Fruit fly (Drosophila melanogaster) whole organism, pupa: ENCODE measurements around the gene CG7685.
A peak's percentile ranks its signal among the peaks of the same experiment; 100 is the strongest.

Source experiments
- CG10348 ChIP-seq: fragments of 200-800 bp; sonication (Bioruptor generic); IDR thresholded peaks from 2 replicates; pipeline ENCODE4 v1.3.6; 2022; ENCODE audit warnings: missing biosample characterization, missing genetic modification characterization
- CG12605 ChIP-seq: fragments of 200-800 bp; sonication (Bioruptor generic); IDR thresholded peaks from 2 replicates; pipeline ENCODE4 v1.3.6; 2022; ENCODE audit warnings: missing biosample characterization, missing genetic modification characterization
- CG13204 ChIP-seq: fragments of 200-800 bp; sonication (Bioruptor generic); optimal IDR thresholded peaks from 2 replicates; lab custom pipeline; 2018; ENCODE audit warnings: missing biosample characterization, mild to moderate bottlenecking, missing genetic modification characterization, moderate library complexity
- CG14655 ChIP-seq: fragments of 200-800 bp; sonication (Bioruptor generic); optimal IDR thresholded peaks from 3 replicates; lab custom pipeline; 2017; ENCODE audit warnings: mild to moderate bottlenecking, missing biosample characterization, missing genetic modification reagents, missing genetic modification characterization
- CG15710 ChIP-seq: fragments of 200-800 bp; sonication (Bioruptor generic); optimal IDR thresholded peaks from 2 replicates; lab custom pipeline; 2018; ENCODE audit warnings: missing biosample characterization, mild to moderate bottlenecking, missing genetic modification characterization, moderate library complexity
- CG17806 ChIP-seq: fragments of 200-800 bp; sonication (Bioruptor generic); optimal IDR thresholded peaks from 2 replicates; lab custom pipeline; 2018; ENCODE audit warnings: missing biosample characterization, mild to moderate bottlenecking, missing genetic modification characterization, moderate library complexity
- CG32121 ChIP-seq: fragments of 200-800 bp; sonication (Bioruptor generic); IDR thresholded peaks from 2 replicates; pipeline ENCODE4 v1.3.6; 2022; ENCODE audit warnings: missing biosample characterization, missing genetic modification characterization
- CG34367 ChIP-seq: fragments of 200-800 bp; sonication (Bioruptor generic); optimal IDR thresholded peaks from 2 replicates; lab custom pipeline; 2018; ENCODE audit warnings: missing biosample characterization, mild to moderate bottlenecking, missing genetic modification characterization
- CG4496 ChIP-seq: fragments of 200-800 bp; sonication (Bioruptor generic); IDR thresholded peaks from 3 replicates; pipeline ENCODE4 v1.3.6; 2022; ENCODE audit warnings: missing biosample characterization, missing genetic modification characterization
- CG8159 ChIP-seq: fragments of 200-800 bp; sonication (Bioruptor generic); optimal IDR thresholded peaks from 3 replicates; lab custom pipeline; 2018; ENCODE audit warnings: missing biosample characterization, mild to moderate bottlenecking, missing genetic modification characterization, moderate library complexity
- CG8301 ChIP-seq: fragments of 200-800 bp; sonication (Bioruptor generic); optimal IDR thresholded peaks from 2 replicates; lab custom pipeline; 2018; ENCODE audit warnings: missing biosample characterization, mild to moderate bottlenecking, missing genetic modification characterization
- CG9948 ChIP-seq: fragments of 200-800 bp; sonication (Bioruptor generic); optimal IDR thresholded peaks from 2 replicates; lab custom pipeline; 2018; ENCODE audit warnings: missing biosample characterization, mild to moderate bottlenecking, missing genetic modification characterization, moderate library complexity
- D1 ChIP-seq: fragments of 200-800 bp; sonication (Bioruptor generic); optimal IDR thresholded peaks from 2 replicates; lab custom pipeline; 2018; ENCODE audit warnings: missing biosample characterization, mild to moderate bottlenecking, missing genetic modification characterization, moderate library complexity
- EcR ChIP-seq: fragments of 200-800 bp; sonication (Bioruptor generic); optimal IDR thresholded peaks from 3 replicates; lab custom pipeline; 2019; ENCODE audit warnings: missing biosample characterization, missing genetic modification characterization, mild to moderate bottlenecking, moderate library complexity, missing genetic modification reagents
- Ets98B ChIP-seq: fragments of 200-800 bp; sonication (Bioruptor generic); IDR thresholded peaks from 2 replicates; pipeline ENCODE4 v1.3.6; 2022; ENCODE audit warnings: missing biosample characterization, missing genetic modification characterization
- Pif1A ChIP-seq: fragments of 200-800 bp; sonication (Bioruptor generic); optimal IDR thresholded peaks from 3 replicates; lab custom pipeline; 2016; ENCODE audit warnings: missing biosample characterization, missing genetic modification characterization
- Pif1B ChIP-seq: fragments of 200-800 bp; sonication (Bioruptor generic); optimal IDR thresholded peaks from 3 replicates; lab custom pipeline; 2016; ENCODE audit warnings: missing biosample characterization, missing genetic modification characterization
- Snoo ChIP-seq: fragments of 200-800 bp; sonication (Bioruptor generic); optimal IDR thresholded peaks from 3 replicates; lab custom pipeline; 2017; ENCODE audit warnings: missing biosample characterization, mild to moderate bottlenecking, missing genetic modification characterization, inconsistent platforms
- fd96Ca ChIP-seq: fragments of 200-800 bp; sonication (Bioruptor generic); IDR thresholded peaks from 3 replicates; pipeline ENCODE4 v1.3.6; 2022; ENCODE audit warnings: missing biosample characterization, missing genetic modification characterization
- gl ChIP-seq: fragments of 200-800 bp; sonication (Bioruptor generic); optimal IDR thresholded peaks from 2 replicates; lab custom pipeline; 2018; ENCODE audit warnings: missing biosample characterization, mild to moderate bottlenecking, missing genetic modification characterization
- rn ChIP-seq: fragments of 200-800 bp; sonication (Bioruptor generic); IDR thresholded peaks from 2 replicates; pipeline ENCODE4 v1.3.6; 2022; ENCODE audit warnings: missing biosample characterization, missing genetic modification characterization

Gene CG7685

dm6 chr3R:18366644-18366985, 38.1 kb upstream of the CG7685 start:
- TF ChIP-seq fd96Ca (GFP tag; lab: Robert Waterston, UW) (0 out of 3 replicates have a peak, but pooled peaks have one; percentile 1), EcR (GFP tag; lab: Kevin White, UChicago) (no peak)

dm6 chr3R:18368595-18368994, 36.1 kb upstream of the CG7685 start:
- TF ChIP-seq CG12605 (GFP tag; lab: Robert Waterston, UW) (no peak), CG13204 (no peak), Ets98B (GFP tag; lab: Robert Waterston, UW) (no peak), EcR (GFP tag; lab: Kevin White, UChicago) (no peak), CG32121 (no peak), gl (tag; lab: Kevin White, UChicago) (no peak), CG34367 (no peak), fd96Ca (GFP tag; lab: Robert Waterston, UW) (no peak), CG9948 (tag; lab: Kevin White, UChicago) (no peak), CG17806 (tag; lab: Kevin White, UChicago) (no peak), CG8159 (no peak), Snoo (tag; lab: Kevin White, UChicago) (no peak), CG4496 (GFP tag; lab: Robert Waterston, UW) (no peak), Pif1A (no peak), CG15710 (tag; lab: Kevin White, UChicago) (no peak), CG14655 (GFP tag; lab: Kevin White, UChicago) (no peak), CG8301 (tag; lab: Kevin White, UChicago) (no peak), rn (GFP tag; lab: Robert Waterston, UW) (no peak), CG10348 (GFP tag; lab: Robert Waterston, UW) (no peak)

dm6 chr3R:18371346-18371745, 33.4 kb upstream of the CG7685 start:
- peak; percentile 62; the same call in 2 of the 3 replicates for TF ChIP-seq CG4496 (GFP tag; lab: Robert Waterston, UW)
- TF ChIP-seq fd96Ca (GFP tag; lab: Robert Waterston, UW), result peak; percentile 64; the same call in 2 of the 3 replicates
- peak; percentile 68 for TF ChIP-seq gl (tag; lab: Kevin White, UChicago)
- TF ChIP-seq CG15710 (tag; lab: Kevin White, UChicago), result no peak
- no peak for TF ChIP-seq CG17806 (tag; lab: Kevin White, UChicago)
- peak; percentile 36 for TF ChIP-seq Pif1A
- TF ChIP-seq Ets98B (GFP tag; lab: Robert Waterston, UW), result peak; percentile 49
- TF ChIP-seq Pif1B, result no peak
- TF ChIP-seq CG34367, result peak; percentile 5
- TF ChIP-seq CG9948 (tag; lab: Kevin White, UChicago), result no peak
- no peak for TF ChIP-seq CG10348 (GFP tag; lab: Robert Waterston, UW)
- TF ChIP-seq CG13204, result no peak
- TF ChIP-seq EcR (GFP tag; lab: Kevin White, UChicago), result no peak
- TF ChIP-seq CG8301 (tag; lab: Kevin White, UChicago), result no peak
- TF ChIP-seq D1 (tag; lab: Kevin White, UChicago), result no peak
- TF ChIP-seq CG8159, result no peak
- TF ChIP-seq CG12605 (GFP tag; lab: Robert Waterston, UW), result peak; percentile 80
- peak; percentile 66 for TF ChIP-seq CG32121

- TF ChIP-seq gl (tag; lab: Kevin White, UChicago), result peak; percentile 2
- TF ChIP-seq CG32121, result no peak
These were observed 31.9 kb upstream of the CG7685 start, which contains the start of gene gl for dm6 chr3R:18372688-18373304. Gene gl, minus strand, starts transcription at chr3R:18372738.

- no peak for TF ChIP-seq CG8159
- no peak for TF ChIP-seq CG17806 (tag; lab: Kevin White, UChicago)
- TF ChIP-seq CG4496 (GFP tag; lab: Robert Waterston, UW), result no peak
- no peak for TF ChIP-seq CG32121
- no peak for TF ChIP-seq CG9948 (tag; lab: Kevin White, UChicago)
- TF ChIP-seq D1 (tag; lab: Kevin White, UChicago), result no peak
- no peak for TF ChIP-seq CG15710 (tag; lab: Kevin White, UChicago)
- TF ChIP-seq CG34367, result no peak
- TF ChIP-seq Snoo (tag; lab: Kevin White, UChicago), result no peak
- TF ChIP-seq gl (tag; lab: Kevin White, UChicago), result no peak
These were observed 24.4 kb upstream of the CG7685 start for dm6 chr3R:18380251-18380812.

- TF ChIP-seq EcR (GFP tag; lab: Kevin White, UChicago) (peak; percentile 85), CG10348 (GFP tag; lab: Robert Waterston, UW) (no peak), rn (GFP tag; lab: Robert Waterston, UW) (no peak), CG8301 (tag; lab: Kevin White, UChicago) (no peak), CG9948 (tag; lab: Kevin White, UChicago) (no peak), Ets98B (GFP tag; lab: Robert Waterston, UW) (peak; percentile 44; the same call in 1 of the 2 replicates), Snoo (tag; lab: Kevin White, UChicago) (peak; percentile 21), CG14655 (GFP tag; lab: Kevin White, UChicago) (no peak), D1 (tag; lab: Kevin White, UChicago) (no peak), Pif1A (peak; percentile 61), CG32121 (no peak), CG15710 (tag; lab: Kevin White, UChicago) (peak; percentile 36), CG4496 (GFP tag; lab: Robert Waterston, UW) (no peak), CG12605 (GFP tag; lab: Robert Waterston, UW) (peak; percentile 18; the same call in 1 of the 2 replicates), CG8159 (peak; percentile 36), CG17806 (tag; lab: Kevin White, UChicago) (peak; percentile 24), fd96Ca (GFP tag; lab: Robert Waterston, UW) (0 out of 3 replicates have a peak, but pooled peaks have one; percentile 18), CG34367 (peak; percentile 43), gl (tag; lab: Kevin White, UChicago) (peak; percentile 94), CG13204 (peak; percentile 66), Pif1B (peak; percentile 63)
These were observed 23.7 kb upstream of the CG7685 start, which contains the start of gene CG7675 for dm6 chr3R:18381014-18381512. Gene CG7675, minus strand, starts transcription at chr3R:18381178.
